Worm (Caenorhabditis elegans) whole organism, dauer: ENCODE results near the gene nhr-80.

Experiments used
- unc-62 ChIP-seq: sonication (generic microtip); optimal IDR thresholded peaks from 2 replicates; lab custom pipeline; 2017; ENCODE audit warnings: missing biosample characterization, missing genetic modification reagents, missing genetic modification characterization

nhr-80 gene

ce11 chrIII:29626-30025 is 15.0 kb upstream of the nhr-80 start:
- no peak for TF ChIP-seq unc-62 (GFP tag; lab: Kevin White, UChicago)

- no peak for TF ChIP-seq unc-62 (GFP tag; lab: Kevin White, UChicago)
Observed at ce11 chrIII:28841-29240, 14.2 kb upstream of the nhr-80 start.

ce11 chrIII:27341-27947 is 12.8 kb upstream of the nhr-80 start:
- TF ChIP-seq unc-62 (GFP tag; lab: Kevin White, UChicago): no peak

ce11 chrIII:25582-25996 is 10.9 kb upstream of the nhr-80 start:
- no peak for TF ChIP-seq unc-62 (GFP tag; lab: Kevin White, UChicago)

- TF ChIP-seq unc-62 (GFP tag; lab: Kevin White, UChicago): no peak
Observed at ce11 chrIII:23862-24261, 9.2 kb upstream of the nhr-80 start, which contains the start of gene H10E21.5. H10E21.5 (minus strand) TSS chrIII:23962.

- no peak for TF ChIP-seq unc-62 (GFP tag; lab: Kevin White, UChicago)
Observed at ce11 chrIII:21276-21675, 6.6 kb upstream of the nhr-80 start.

ce11 chrIII:19509-19908 is 4.8 kb upstream of the nhr-80 start, which contains the start of gene H10E21.4:
H10E21.4 (minus strand) TSS chrIII:19675.
- TF ChIP-seq unc-62 (GFP tag; lab: Kevin White, UChicago): no peak

ce11 chrIII:17558-17957 is 2.9 kb upstream of the nhr-80 start:
- no peak for TF ChIP-seq unc-62 (GFP tag; lab: Kevin White, UChicago)

- no peak for TF ChIP-seq unc-62 (GFP tag; lab: Kevin White, UChicago)
Observed at ce11 chrIII:16797-17196, 2.1 kb upstream of the nhr-80 start.

- TF ChIP-seq unc-62 (GFP tag; lab: Kevin White, UChicago): no peak
Observed at ce11 chrIII:15224-15822, 654 bp upstream of the nhr-80 start, which contains the start of gene H10E21.1. H10E21.1 (plus strand) TSS chrIII:15772.

- no peak for TF ChIP-seq unc-62 (GFP tag; lab: Kevin White, UChicago)
Observed at ce11 chrIII:14175-14574, 494 bp downstream of the nhr-80 start.

ce11 chrIII:2919-3371 is 11.7 kb downstream of the nhr-80 start, which contains the start of the genes fbxa-6, cTel54X.2 and npr-30:
fbxa-6 (minus strand) TSS chrIII:3097.
cTel54X.2 (plus strand) TSS chrIII:3278.
npr-30 (plus strand) TSS chrIII:3321.
- TF ChIP-seq unc-62 (GFP tag; lab: Kevin White, UChicago): no peak
